Worm (Caenorhabditis elegans): ENCODE data around the gene C50B6.3.

DNA sequence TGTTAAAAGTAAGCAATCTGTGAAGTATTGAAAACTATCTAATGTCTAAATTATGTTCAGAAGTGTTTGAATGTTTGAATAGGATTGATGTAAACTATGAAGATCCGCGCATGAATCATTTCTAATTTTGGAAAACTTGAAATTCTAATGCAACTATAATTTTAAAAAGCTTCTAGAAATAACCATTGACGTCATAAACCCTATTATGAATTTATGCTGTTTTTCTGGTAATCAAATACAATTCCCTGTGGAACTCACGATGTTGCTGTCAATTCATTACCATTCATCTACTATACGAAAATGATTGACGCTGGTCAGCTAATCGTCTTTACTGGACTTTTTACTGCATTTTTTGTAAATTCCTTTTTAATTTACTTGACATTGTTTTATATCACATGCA lies 14.1 kb downstream of the C50B6.3 start, which contains the start of gene str-37:
- TF ChIP-seq ztf-29 (GFP tag; IDR thresholded peaks at IDR 0.05) (no peak), flt-1 (GFP tag; IDR thresholded peaks at IDR 0.05) (no peak), ztf-23 (GFP tag; IDR thresholded peaks at IDR 0.05) (no peak), med-1 (GFP tag; optimal IDR thresholded peaks at IDR 0.05; ENCODE audit: insufficient read depth) (no peak)

All from whole organism, midembryonic.